Fruit fly (Drosophila melanogaster): ENCODE data around the gene CG32037.

CG32037 gene

DNA sequence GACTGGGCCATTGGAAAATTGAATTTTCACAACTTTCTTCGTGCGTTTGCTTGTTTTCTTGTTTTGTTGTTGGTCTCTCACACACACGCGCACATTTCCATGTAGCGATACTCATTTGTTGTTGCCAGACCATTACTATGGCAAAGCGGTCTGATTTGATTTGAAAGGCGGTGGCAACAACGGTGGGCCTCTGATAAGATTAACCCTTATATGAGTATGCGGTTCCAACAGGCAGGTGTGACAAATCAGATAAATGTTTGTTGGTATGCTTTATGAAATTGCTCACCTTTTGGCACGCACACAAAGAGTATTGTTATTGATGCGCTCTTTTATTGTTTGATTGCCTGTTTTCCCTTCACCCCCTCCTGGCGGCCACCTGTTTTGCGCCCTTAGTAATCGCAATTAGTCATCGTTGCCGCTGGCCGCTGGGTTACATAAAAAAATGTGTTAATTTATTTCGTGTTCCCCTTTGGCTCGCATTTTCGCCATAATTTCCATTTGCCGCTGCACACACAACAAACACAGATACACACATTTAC, 44.7 kb downstream of the CG32037 start (continued):
- no peak for TF ChIP-seq CG8765 (GFP tag; IDR thresholded peaks at IDR 0.05)
- TF ChIP-seq scrt (GFP tag; optimal IDR thresholded peaks at IDR 0.05), result peak; percentile 46
- TF ChIP-seq Hr39 (optimal IDR thresholded peaks at IDR 0.05), result no peak
- no peak for TF ChIP-seq tx (GFP tag; optimal IDR thresholded peaks at IDR 0.05)
- TF ChIP-seq slou (GFP tag; optimal IDR thresholded peaks at IDR 0.05), result no peak
- TF ChIP-seq sisA (GFP tag; IDR thresholded peaks at IDR 0.05), result no peak
- no peak for TF ChIP-seq CG17568 (GFP tag; optimal IDR thresholded peaks at IDR 0.05)
- no peak for TF ChIP-seq gem (tag; optimal IDR thresholded peaks at IDR 0.05)
- TF ChIP-seq CG11695 (GFP tag; IDR thresholded peaks at IDR 0.05), result no peak
- no peak for TF ChIP-seq CG13287 (GFP tag; IDR thresholded peaks at IDR 0.05; ENCODE audit: partially characterized antibody)
- TF ChIP-seq cwo (GFP tag; optimal IDR thresholded peaks at IDR 0.05), result peak; percentile 22
- no peak for TF ChIP-seq B-H1 (GFP tag; IDR thresholded peaks at IDR 0.05)
- TF ChIP-seq Lhr (GFP tag; optimal IDR thresholded peaks at IDR 0.05), result no peak
- no peak for TF ChIP-seq MTF-1 (GFP tag; optimal IDR thresholded peaks at IDR 0.05; ENCODE audit: borderline replicate concordance)
- TF ChIP-seq CG4707 (GFP tag; optimal IDR thresholded peaks at IDR 0.05), result no peak
- TF ChIP-seq sens (GFP tag), result peak; percentile 86
- TF ChIP-seq CG31441 (GFP tag; IDR thresholded peaks at IDR 0.05), result no peak
- no peak for TF ChIP-seq fd64A (GFP tag; optimal IDR thresholded peaks at IDR 0.05)
- TF ChIP-seq ham (GFP tag; IDR thresholded peaks at IDR 0.05), result no peak
- TF ChIP-seq CG1602 (GFP tag; optimal IDR thresholded peaks at IDR 0.05), result no peak
- no peak for TF ChIP-seq bab2 (GFP tag; optimal IDR thresholded peaks at IDR 0.05)
- peak in 1 of 2 experiments; percentile 44 for TF ChIP-seq Hr78 (GFP tag; optimal IDR thresholded peaks at IDR 0.05)
- no peak for TF ChIP-seq CG12219 (GFP tag; optimal IDR thresholded peaks at IDR 0.05)
- TF ChIP-seq CG6683 (GFP tag; optimal IDR thresholded peaks at IDR 0.05), result no peak
- no peak for TF ChIP-seq PHDP (tag; optimal IDR thresholded peaks at IDR 0.05)
- TF ChIP-seq CG12071 (GFP tag; optimal IDR thresholded peaks at IDR 0.05), result no peak
- TF ChIP-seq ERR (GFP tag; optimal IDR thresholded peaks at IDR 0.05), result no peak
- TF ChIP-seq br (optimal IDR thresholded peaks at IDR 0.05), result no peak
- peak; percentile 21 for TF ChIP-seq HHEX (GFP tag; optimal IDR thresholded peaks at IDR 0.05)
- TF ChIP-seq B-H2 (GFP tag; optimal IDR thresholded peaks at IDR 0.05), result no peak
- no peak for TF ChIP-seq chm (GFP tag; IDR thresholded peaks at IDR 0.05)
- no peak for TF ChIP-seq stc (GFP tag; IDR thresholded peaks at IDR 0.05)
- TF ChIP-seq her (GFP tag; optimal IDR thresholded peaks at IDR 0.05), result no peak
- TF ChIP-seq Rx (GFP tag; IDR thresholded peaks at IDR 0.05), result peak; percentile 29; the same call in 1 of the 2 replicates
- no peak for TF ChIP-seq CG10321 (GFP tag; IDR thresholded peaks at IDR 0.05)
- TF ChIP-seq gsb-n (tag; optimal IDR thresholded peaks at IDR 0.05), result peak; percentile 78
- TF ChIP-seq amos (GFP tag; IDR thresholded peaks at IDR 0.05; ENCODE audit: partially characterized antibody), result no peak
- TF ChIP-seq CG10543 (GFP tag; optimal IDR thresholded peaks at IDR 0.05), result peak; percentile 43
- TF ChIP-seq CG6791 (GFP tag; IDR thresholded peaks at IDR 0.05; ENCODE audit: partially characterized antibody), result no peak
- no peak for TF ChIP-seq CG6254 (GFP tag; optimal IDR thresholded peaks at IDR 0.05)
- TF ChIP-seq Fer3 (tag; optimal IDR thresholded peaks at IDR 0.05), result peak; percentile 12
- TF ChIP-seq inv (GFP tag; IDR thresholded peaks at IDR 0.05; ENCODE audit: partially characterized antibody), result no peak
- TF ChIP-seq run (tag; optimal IDR thresholded peaks at IDR 0.05), result no peak
- TF ChIP-seq CG4328 (GFP tag; optimal IDR thresholded peaks at IDR 0.05), result no peak
- no peak for TF ChIP-seq maf-S (GFP tag; optimal IDR thresholded peaks at IDR 0.05)
- TF ChIP-seq ci (GFP tag; IDR thresholded peaks at IDR 0.05), result no peak
- no peak for TF ChIP-seq CG7839 (tag; optimal IDR thresholded peaks at IDR 0.05)
- no peak for TF ChIP-seq Opbp (GFP tag; IDR thresholded peaks at IDR 0.05; ENCODE audit: partially characterized antibody)
- no peak for TF ChIP-seq CG7745 (tag; optimal IDR thresholded peaks at IDR 0.05)
- no peak for TF ChIP-seq NfI (GFP tag; optimal IDR thresholded peaks at IDR 0.05)
- no peak for TF ChIP-seq Dbx (GFP tag; IDR thresholded peaks at IDR 0.05)

All from whole organism, embryonic.